Fruit fly (Drosophila melanogaster) whole organism, embryonic: ENCODE data around the gene CG43400.

Source experiments
- Abd-B ChIP-seq: fragments of 200-800 bp; sonication (Bioruptor generic); optimal IDR thresholded peaks from 2 replicates; lab custom pipeline; 2018; ENCODE audit warnings: missing biosample characterization, mild to moderate bottlenecking, missing genetic modification characterization, moderate library complexity
- Ada2b ChIP-seq: fragments of 200-800 bp; sonication (Bioruptor generic); IDR thresholded peaks from 2 replicates; pipeline ENCODE4 v1.3.6; 2022; ENCODE audit warnings: missing biosample characterization, missing genetic modification characterization
- BEAF-32 ChIP-seq: fragments of 200-800 bp; sonication (Bioruptor generic); optimal IDR thresholded peaks from 3 replicates; lab custom pipeline; 2017; ENCODE audit warnings: missing biosample characterization, missing genetic modification characterization, mild to moderate bottlenecking, moderate library complexity, missing genetic modification reagents
- CG11560 ChIP-seq: fragments of 200-800 bp; sonication (Bioruptor generic); IDR thresholded peaks from 3 replicates; pipeline ENCODE4 v1.3.6; 2022; ENCODE audit warnings: missing biosample characterization, missing genetic modification characterization
- CG13287 ChIP-seq: fragments of 200-800 bp; sonication (Bioruptor generic); IDR thresholded peaks from 2 replicates; pipeline ENCODE4 v1.3.6; 2022; ENCODE audit warnings: missing biosample characterization, missing genetic modification characterization; ENCODE audit not compliant: partially characterized antibody
- CG13296 ChIP-seq: fragments of 200-800 bp; sonication (Bioruptor generic); optimal IDR thresholded peaks from 3 replicates; lab custom pipeline; 2018; ENCODE audit warnings: missing biosample characterization, mild to moderate bottlenecking, missing genetic modification characterization
- CG14860 ChIP-seq: fragments of 200-800 bp; sonication (Bioruptor generic); IDR thresholded peaks from 3 replicates; pipeline ENCODE4 v1.3.6; 2022; ENCODE audit warnings: missing biosample characterization, missing genetic modification characterization; ENCODE audit not compliant: partially characterized antibody
- CG15601 ChIP-seq: fragments of 200-800 bp; sonication (Bioruptor generic); optimal IDR thresholded peaks from 3 replicates; lab custom pipeline; 2019; ENCODE audit warnings: missing biosample characterization, mild to moderate bottlenecking, missing genetic modification characterization, moderate library complexity
- CG1603 ChIP-seq: fragments of 200-800 bp; sonication (Bioruptor generic); optimal IDR thresholded peaks from 2 replicates; lab custom pipeline; 2019; ENCODE audit warnings: missing biosample characterization, mild to moderate bottlenecking, missing genetic modification characterization, moderate library complexity
- CG17186 ChIP-seq: fragments of 200-800 bp; sonication (Bioruptor generic); optimal IDR thresholded peaks from 3 replicates; lab custom pipeline; 2017; ENCODE audit warnings: missing biosample characterization, missing genetic modification reagents, missing genetic modification characterization
- CG2116 ChIP-seq: fragments of 200-800 bp; sonication (Bioruptor generic); optimal IDR thresholded peaks from 3 replicates; lab custom pipeline; 2018; ENCODE audit warnings: missing biosample characterization, mild to moderate bottlenecking, missing genetic modification characterization
- CG2129 ChIP-seq: fragments of 200-800 bp; sonication (Bioruptor generic); IDR thresholded peaks from 2 replicates; pipeline ENCODE4 v1.3.6; 2022; ENCODE audit warnings: missing biosample characterization, missing genetic modification characterization; ENCODE audit not compliant: partially characterized antibody
- CG2712 ChIP-seq: fragments of 200-800 bp; optimal IDR thresholded peaks from 3 replicates; lab custom pipeline; 2019; ENCODE audit warnings: missing biosample characterization, mild to moderate bottlenecking, missing genetic modification characterization, moderate library complexity
- CG33213 ChIP-seq: fragments of 200-800 bp; sonication (Bioruptor generic); optimal IDR thresholded peaks from 3 replicates; lab custom pipeline; 2016; ENCODE audit warnings: missing biosample characterization, missing genetic modification characterization
- CG5245 ChIP-seq: fragments of 200-800 bp; sonication (Bioruptor generic); optimal IDR thresholded peaks from 3 replicates; lab custom pipeline; 2016; ENCODE audit warnings: missing biosample characterization, missing genetic modification characterization
- CG6272 ChIP-seq: fragments of 200-800 bp; sonication (Bioruptor generic); IDR thresholded peaks from 2 replicates; pipeline ENCODE4 v1.3.6; 2022; ENCODE audit warnings: missing biosample characterization, missing genetic modification characterization
- CG6791 ChIP-seq: fragments of 200-800 bp; sonication (Bioruptor generic); IDR thresholded peaks from 3 replicates; pipeline ENCODE4 v1.3.6; 2022; ENCODE audit warnings: missing biosample characterization, missing genetic modification characterization; ENCODE audit not compliant: partially characterized antibody
- CG7839 ChIP-seq: fragments of 200-800 bp; sonication (Bioruptor generic); optimal IDR thresholded peaks from 3 replicates; lab custom pipeline; 2018; ENCODE audit warnings: missing biosample characterization, mild to moderate bottlenecking, missing genetic modification characterization, moderate library complexity
- CG8290 ChIP-seq, 3 experiments: fragments of 200-800 bp; sonication (Bioruptor generic); optimal IDR thresholded peaks; 2 replicates each; lab custom pipeline; 2016 to 2019; ENCODE audit warnings: missing biosample characterization in 3 of 3, missing genetic modification characterization in 3 of 3, mild to moderate bottlenecking in 2 of 3, moderate library complexity in 1 of 3
- CG9727 ChIP-seq: fragments of 200-800 bp; sonication (Bioruptor generic); optimal IDR thresholded peaks from 3 replicates; lab custom pipeline; 2017; ENCODE audit warnings: missing biosample characterization, mild to moderate bottlenecking, missing genetic modification characterization
- CG9797 ChIP-seq: fragments of 200-800 bp; sonication (Bioruptor generic); optimal IDR thresholded peaks from 3 replicates; lab custom pipeline; 2018; ENCODE audit warnings: missing biosample characterization, mild to moderate bottlenecking, missing genetic modification characterization
- Dfd ChIP-seq, 2 experiments: fragments of >200 bp; optimal IDR thresholded peaks; 2 replicates each; lab custom pipeline; 2017; ENCODE audit warnings: missing biosample characterization in 2 of 2, missing genetic modification characterization in 2 of 2
- Dref ChIP-seq: fragments of 200-800 bp; sonication (Bioruptor generic); IDR thresholded peaks from 2 replicates; pipeline ENCODE4 v1.3.6; 2022; ENCODE audit warnings: missing biosample characterization, missing genetic modification characterization
- Eip74EF ChIP-seq, 2 experiments: fragments of 200-800 bp in 1 of 2; fragments of >200 bp in 1 of 2; sonication (Bioruptor generic) in 1 of 2; optimal IDR thresholded peaks; 2 replicates each; lab custom pipeline; 2017 to 2019; ENCODE audit warnings: missing biosample characterization in 2 of 2, missing genetic modification characterization in 2 of 2, mild to moderate bottlenecking in 1 of 2, moderate library complexity in 1 of 2
- Hr78 ChIP-seq, 2 experiments: fragments of 200-800 bp in 1 of 2; fragments of >200 bp in 1 of 2; sonication (Bioruptor generic) in 1 of 2; optimal IDR thresholded peaks; 2 replicates each; lab custom pipeline; 2017 to 2019; ENCODE audit warnings: missing biosample characterization in 2 of 2, missing genetic modification characterization in 2 of 2, mild to moderate bottlenecking in 1 of 2, moderate library complexity in 1 of 2
- Lhr ChIP-seq: fragments of 200-800 bp; sonication (Bioruptor generic); optimal IDR thresholded peaks from 3 replicates; lab custom pipeline; 2017; ENCODE audit warnings: mild to moderate bottlenecking, missing biosample characterization, missing genetic modification reagents, missing genetic modification characterization
- Max ChIP-seq: fragments of 200-800 bp; sonication (Bioruptor generic); optimal IDR thresholded peaks from 2 replicates; lab custom pipeline; 2016; ENCODE audit warnings: missing biosample characterization, mild to moderate bottlenecking, missing genetic modification characterization
- Meics ChIP-seq: fragments of 200-800 bp; sonication (Bioruptor generic); optimal IDR thresholded peaks from 2 replicates; lab custom pipeline; 2017; ENCODE audit warnings: missing biosample characterization, mild to moderate bottlenecking, missing genetic modification characterization
- Mrtf ChIP-seq: fragments of 200-800 bp; sonication (Bioruptor generic); IDR thresholded peaks from 3 replicates; pipeline ENCODE4 v1.3.6; 2022; ENCODE audit warnings: missing biosample characterization, missing genetic modification characterization
- Opbp ChIP-seq: fragments of 200-800 bp; sonication (Bioruptor generic); IDR thresholded peaks from 3 replicates; pipeline ENCODE4 v1.3.6; 2022; ENCODE audit warnings: missing biosample characterization, missing genetic modification characterization; ENCODE audit not compliant: partially characterized antibody
- Sox102F ChIP-seq: fragments of 200-800 bp; sonication (Bioruptor generic); optimal IDR thresholded peaks from 2 replicates; lab custom pipeline; 2018; ENCODE audit warnings: missing biosample characterization, mild to moderate bottlenecking, missing genetic modification characterization, moderate library complexity
- ap ChIP-seq: fragments of 200-800 bp; sonication (Bioruptor generic); IDR thresholded peaks from 2 replicates; pipeline ENCODE4 v1.3.6; 2022; ENCODE audit warnings: missing biosample characterization, missing genetic modification characterization
- chn ChIP-seq: fragments of 200-800 bp; sonication (Bioruptor generic); optimal IDR thresholded peaks from 2 replicates; lab custom pipeline; 2016; ENCODE audit warnings: missing biosample characterization, missing genetic modification characterization
- dpn ChIP-seq, 2 experiments: fragments of 200-800 bp; sonication (Bioruptor generic); optimal IDR thresholded peaks; 3 replicates each; lab custom pipeline; 2016; ENCODE audit warnings: missing biosample characterization in 2 of 2, missing genetic modification characterization in 2 of 2
- gfzf ChIP-seq: fragments of 200-800 bp; sonication (Bioruptor generic); optimal IDR thresholded peaks from 2 replicates; lab custom pipeline; 2016; ENCODE audit warnings: missing biosample characterization, mild to moderate bottlenecking, missing genetic modification characterization, moderate library complexity
- gsb ChIP-seq: fragments of 200-800 bp; sonication (Bioruptor generic); IDR thresholded peaks from 2 replicates; pipeline ENCODE4 v1.3.6; 2022; ENCODE audit warnings: missing biosample characterization, missing genetic modification characterization
- hkb ChIP-seq, 2 experiments: fragments of 200-800 bp in 1 of 2; fragments of >200 bp in 1 of 2; sonication (Bioruptor generic) in 1 of 2; IDR thresholded peaks in 1 of 2; optimal IDR thresholded peaks in 1 of 2; 2 replicates each; pipeline versions ENCODE4 v1.3.6 to Lab custom; 2017 to 2022; ENCODE audit warnings: missing biosample characterization in 1 of 2, missing genetic modification characterization in 1 of 2
- inv ChIP-seq: fragments of 200-800 bp; sonication (Bioruptor generic); IDR thresholded peaks from 2 replicates; pipeline ENCODE4 v1.3.6; 2022; ENCODE audit warnings: missing biosample characterization, missing genetic modification characterization; ENCODE audit not compliant: partially characterized antibody
- knrl ChIP-seq: fragments of 200-800 bp; sonication (Bioruptor generic); IDR thresholded peaks from 3 replicates; pipeline ENCODE4 v1.3.6; 2022; ENCODE audit warnings: missing biosample characterization, missing genetic modification characterization; ENCODE audit not compliant: partially characterized antibody
- maf-S ChIP-seq: fragments of 200-800 bp; sonication (Bioruptor generic); optimal IDR thresholded peaks from 2 replicates; lab custom pipeline; 2016; ENCODE audit warnings: missing biosample characterization, missing genetic modification characterization
- nerfin-2 ChIP-seq: fragments of 200-800 bp; sonication (Bioruptor generic); IDR thresholded peaks from 2 replicates; pipeline ENCODE4 v1.3.6; 2022; ENCODE audit warnings: missing biosample characterization, missing genetic modification characterization; ENCODE audit not compliant: partially characterized antibody
- nmo ChIP-seq: fragments of 200-800 bp; sonication (Bioruptor generic); optimal IDR thresholded peaks from 2 replicates; lab custom pipeline; 2018; ENCODE audit warnings: missing biosample characterization, mild to moderate bottlenecking, missing genetic modification characterization, moderate library complexity
- pzg ChIP-seq: fragments of 200-800 bp; sonication (Bioruptor generic); optimal IDR thresholded peaks from 3 replicates; lab custom pipeline; 2018; ENCODE audit warnings: missing biosample characterization, mild to moderate bottlenecking, missing genetic modification characterization, moderate library complexity
- rib ChIP-seq: fragments of 200-800 bp; sonication (Bioruptor generic); IDR thresholded peaks from 2 replicates; pipeline ENCODE4 v1.3.6; 2022; ENCODE audit warnings: missing biosample characterization, missing genetic modification characterization
- row ChIP-seq: fragments of 200-800 bp; sonication (Bioruptor generic); IDR thresholded peaks from 3 replicates; pipeline ENCODE4 v1.3.6; 2022; ENCODE audit warnings: missing biosample characterization, missing genetic modification characterization
- stwl ChIP-seq: fragments of 200-800 bp; sonication (Bioruptor generic); optimal IDR thresholded peaks from 3 replicates; lab custom pipeline; 2018; ENCODE audit warnings: missing biosample characterization, mild to moderate bottlenecking, missing genetic modification characterization, moderate library complexity
- vnd ChIP-seq: fragments of 200-800 bp; sonication (Bioruptor generic); IDR thresholded peaks from 3 replicates; pipeline ENCODE4 v1.3.6; 2022; ENCODE audit warnings: missing biosample characterization, missing genetic modification characterization; ENCODE audit not compliant: partially characterized antibody

CG43400 gene

dm6 chr2L:8477971-8478370 lies 12.6 kb upstream of the CG43400 start:
- TF ChIP-seq CG13287 (GFP tag; lab: Robert Waterston, UW): peak; percentile 41
- peak; percentile 75 for TF ChIP-seq CG1603 (tag; lab: Kevin White, UChicago)
- TF ChIP-seq CG15601 (tag; lab: Kevin White, UChicago): peak; percentile 20
- peak; percentile 87 for TF ChIP-seq Lhr (GFP tag; lab: Kevin White, UChicago)
- no peak for TF ChIP-seq Mrtf (GFP tag; lab: Robert Waterston, UW)
- peak; percentile 3 for TF ChIP-seq maf-S (GFP tag; lab: Kevin White, UChicago)
- TF ChIP-seq rib: no peak
- TF ChIP-seq CG7839 (tag; lab: Kevin White, UChicago): peak; percentile 5
- TF ChIP-seq CG8290 (GFP tag; optimal IDR thresholded peaks at IDR 0.05; lab: Kevin White, UChicago): peak; percentile 82
- TF ChIP-seq CG8290 (tag; optimal IDR thresholded peaks at IDR 0.05; lab: Kevin White, UChicago): peak in 1 of 2 experiments; percentile 10
- TF ChIP-seq CG9727 (GFP tag; lab: Kevin White, UChicago): no peak
- no peak for TF ChIP-seq CG13296 (GFP tag; lab: Kevin White, UChicago)
- TF ChIP-seq Eip74EF (GFP tag; optimal IDR thresholded peaks at IDR 0.05; lab: Kevin White, UChicago): peak in 1 of 2 experiments; percentile 90
- peak; percentile 53 for TF ChIP-seq CG2116 (GFP tag; lab: Kevin White, UChicago)
- peak; percentile 89 for TF ChIP-seq Dref
- TF ChIP-seq CG2129 (GFP tag; lab: Robert Waterston, UW): no peak
- TF ChIP-seq dpn (GFP tag; optimal IDR thresholded peaks at IDR 0.05; lab: Kevin White, UChicago): peak in 1 of 2 experiments; percentile 20
- TF ChIP-seq nerfin-2 (GFP tag; lab: Robert Waterston, UW): no peak
- TF ChIP-seq Ada2b: no peak
- TF ChIP-seq inv (GFP tag; lab: Robert Waterston, UW): peak; percentile 29; the same call in 1 of the 2 replicates
- peak; percentile 68 for TF ChIP-seq Sox102F (GFP tag; lab: Kevin White, UChicago)
- peak; percentile 35 for TF ChIP-seq nmo (GFP tag; lab: Kevin White, UChicago)
- TF ChIP-seq CG11560 (tag; lab: Robert Waterston, UW): peak; percentile 96
- TF ChIP-seq Abd-B (GFP tag; lab: Kevin White, UChicago): peak; percentile 29
- TF ChIP-seq gfzf: peak; percentile 23
- peak; percentile 86 for TF ChIP-seq stwl (tag; lab: Kevin White, UChicago)
- TF ChIP-seq CG5245 (GFP tag; lab: Kevin White, UChicago): no peak
- TF ChIP-seq pzg (GFP tag; lab: Kevin White, UChicago): peak; percentile 62
- no peak for TF ChIP-seq CG17186 (GFP tag; lab: Kevin White, UChicago)
- peak; percentile 36; the same call in 2 of the 3 replicates for TF ChIP-seq vnd (GFP tag; lab: Robert Waterston, UW)
- TF ChIP-seq CG2712 (tag; lab: Kevin White, UChicago): peak; percentile 28
- no peak for TF ChIP-seq gsb (GFP tag; lab: Robert Waterston, UW)
- no peak for TF ChIP-seq CG9797 (GFP tag; lab: Kevin White, UChicago)
- TF ChIP-seq Dfd (GFP tag; optimal IDR thresholded peaks at IDR 0.05; lab: Kevin White, UChicago): peak in 1 of 2 experiments; percentile 98
- TF ChIP-seq CG33213 (GFP tag; lab: Kevin White, UChicago): peak; percentile 46
- TF ChIP-seq chn (GFP tag; lab: Kevin White, UChicago): peak; percentile 46
- TF ChIP-seq Opbp (GFP tag; lab: Robert Waterston, UW): peak; percentile 72; the same call in 2 of the 3 replicates
- peak; percentile 69; the same call in 2 of the 3 replicates for TF ChIP-seq knrl (GFP tag; lab: Robert Waterston, UW)
- peak; percentile 1 for TF ChIP-seq Max
- peak; percentile 2 for TF ChIP-seq hkb (optimal IDR thresholded peaks at IDR 0.05; lab: Kevin White, UChicago)
- TF ChIP-seq hkb (GFP tag; IDR thresholded peaks at IDR 0.05; lab: Robert Waterston, UW): no peak
- TF ChIP-seq Meics (GFP tag; lab: Kevin White, UChicago): no peak
- TF ChIP-seq row (GFP tag; lab: Robert Waterston, UW): no peak
- TF ChIP-seq CG6272: 0 out of 2 replicates have a peak, but pooled peaks have one; percentile 12
- peak; percentile 58 for TF ChIP-seq CG6791 (GFP tag; lab: Robert Waterston, UW)
- TF ChIP-seq BEAF-32 (GFP tag; lab: Kevin White, UChicago): peak; percentile 54
- TF ChIP-seq Hr78 (GFP tag; optimal IDR thresholded peaks at IDR 0.05; lab: Kevin White, UChicago): peak in 1 of 2 experiments; percentile 49
- TF ChIP-seq CG14860: peak; percentile 54
- no peak for TF ChIP-seq ap (GFP tag; lab: Robert Waterston, UW)
